Fruit fly (Drosophila melanogaster) whole organism, embryonic: ENCODE results near the gene kirre.

ENCODE experiments used
- Ada2b ChIP-seq: fragments of 200-800 bp; sonication (Bioruptor generic); IDR thresholded peaks from 2 replicates; pipeline ENCODE4 v1.3.6; 2022; ENCODE audit warnings: missing biosample characterization, missing genetic modification characterization
- Atf3 ChIP-seq: fragments of 200-800 bp; sonication (Bioruptor generic); optimal IDR thresholded peaks from 3 replicates; lab custom pipeline; 2016; ENCODE audit warnings: missing biosample characterization, missing genetic modification characterization
- Atf6 ChIP-seq: fragments of 200-800 bp; sonication (Bioruptor generic); IDR thresholded peaks from 2 replicates; pipeline ENCODE4 v1.3.6; 2022; ENCODE audit warnings: missing biosample characterization, missing genetic modification characterization
- Awh ChIP-seq: fragments of 200-800 bp; sonication (Bioruptor generic); IDR thresholded peaks from 2 replicates; pipeline ENCODE4, ENCODE4 v1.3.6; 2022; ENCODE audit warnings: missing biosample characterization, missing genetic modification characterization
- CG10209 ChIP-seq: fragments of 200-800 bp; sonication (Bioruptor generic); optimal IDR thresholded peaks from 3 replicates; lab custom pipeline; 2017; ENCODE audit warnings: missing biosample characterization, mild to moderate bottlenecking, missing genetic modification characterization, missing genetic modification reagents
- CG10366 ChIP-seq: fragments of 200-800 bp; sonication (Bioruptor generic); IDR thresholded peaks from 2 replicates; pipeline ENCODE4 v1.3.6; 2022; ENCODE audit warnings: missing biosample characterization, missing genetic modification characterization
- CG12391 ChIP-seq: fragments of 200-800 bp; sonication (Bioruptor generic); optimal IDR thresholded peaks from 3 replicates; lab custom pipeline; 2018; ENCODE audit warnings: missing biosample characterization, mild to moderate bottlenecking, missing genetic modification characterization, moderate library complexity
- CG14014 ChIP-seq: fragments of 200-800 bp; sonication (Bioruptor generic); IDR thresholded peaks from 2 replicates; pipeline ENCODE4 v1.3.6; 2022; ENCODE audit warnings: missing biosample characterization, missing genetic modification characterization
- CG15011 ChIP-seq: fragments of 200-800 bp; sonication (Bioruptor generic); optimal IDR thresholded peaks from 3 replicates; lab custom pipeline; 2018; ENCODE audit warnings: missing biosample characterization, mild to moderate bottlenecking, missing genetic modification characterization
- CG15269 ChIP-seq: fragments of 200-800 bp; sonication (Bioruptor generic); optimal IDR thresholded peaks from 2 replicates; lab custom pipeline; 2018; ENCODE audit warnings: missing biosample characterization, mild to moderate bottlenecking, missing genetic modification characterization, moderate library complexity
- CG17361 ChIP-seq: fragments of 200-800 bp; sonication (Bioruptor generic); IDR thresholded peaks from 3 replicates; pipeline ENCODE4 v1.3.6; 2022; ENCODE audit warnings: missing biosample characterization, missing genetic modification characterization
- CG18262 ChIP-seq: fragments of 200-800 bp; optimal IDR thresholded peaks from 3 replicates; lab custom pipeline; 2019; ENCODE audit warnings: missing biosample characterization, mild to moderate bottlenecking, missing genetic modification characterization, moderate library complexity
- CG18476 ChIP-seq: fragments of 200-800 bp; sonication (Bioruptor generic); optimal IDR thresholded peaks from 2 replicates; lab custom pipeline; 2016; ENCODE audit warnings: missing biosample characterization, mild to moderate bottlenecking, missing genetic modification characterization
- CG2199 ChIP-seq: fragments of 200-800 bp; sonication (Bioruptor generic); IDR thresholded peaks from 3 replicates; pipeline ENCODE4 v1.3.6; 2022; ENCODE audit warnings: missing biosample characterization, missing genetic modification characterization
- CG3838 ChIP-seq: fragments of 200-800 bp; sonication (Bioruptor generic); optimal IDR thresholded peaks from 3 replicates; lab custom pipeline; 2016; ENCODE audit warnings: missing biosample characterization, missing genetic modification characterization
- CG3847 ChIP-seq: fragments of 200-800 bp; sonication (Bioruptor generic); IDR thresholded peaks from 2 replicates; pipeline ENCODE4 v1.3.6; 2022; ENCODE audit warnings: missing biosample characterization, missing genetic modification characterization
- CG4820 ChIP-seq: fragments of 200-800 bp; sonication (Bioruptor generic); optimal IDR thresholded peaks from 3 replicates; lab custom pipeline; 2016; ENCODE audit warnings: missing biosample characterization, missing genetic modification characterization
- CG6272 ChIP-seq: fragments of 200-800 bp; sonication (Bioruptor generic); IDR thresholded peaks from 2 replicates; pipeline ENCODE4 v1.3.6; 2022; ENCODE audit warnings: missing biosample characterization, missing genetic modification characterization
- CG7357 ChIP-seq: fragments of 200-800 bp; sonication (Bioruptor generic); IDR thresholded peaks from 3 replicates; pipeline ENCODE4 v1.3.6; 2022; ENCODE audit warnings: missing biosample characterization, missing genetic modification characterization
- CG9932 ChIP-seq: fragments of 200-800 bp; sonication (Bioruptor generic); IDR thresholded peaks from 2 replicates; pipeline ENCODE4 v1.3.6; 2022; ENCODE audit warnings: missing biosample characterization, missing genetic modification characterization
- CoRest ChIP-seq: fragments of 200-800 bp; sonication (Bioruptor generic); optimal IDR thresholded peaks from 3 replicates; lab custom pipeline; 2018; ENCODE audit warnings: missing biosample characterization, mild to moderate bottlenecking, missing genetic modification characterization, moderate library complexity
- Gug ChIP-seq: fragments of 200-800 bp; sonication (Bioruptor generic); IDR thresholded peaks from 4 replicates; pipeline ENCODE4 v1.3.6; 2022; ENCODE audit warnings: missing biosample characterization, missing genetic modification characterization
- Hr51 ChIP-seq, 2 experiments: fragments of 200-800 bp; sonication (Bioruptor generic); optimal IDR thresholded peaks; 2 replicates in 1 of 2; 3 replicates in 1 of 2; lab custom pipeline; 2016 to 2018; ENCODE audit warnings: missing biosample characterization in 2 of 2, missing genetic modification characterization in 2 of 2, mild to moderate bottlenecking in 1 of 2, moderate library complexity in 1 of 2
- Max ChIP-seq: fragments of 200-800 bp; sonication (Bioruptor generic); optimal IDR thresholded peaks from 2 replicates; lab custom pipeline; 2016; ENCODE audit warnings: missing biosample characterization, mild to moderate bottlenecking, missing genetic modification characterization
- Meics ChIP-seq: fragments of 200-800 bp; sonication (Bioruptor generic); optimal IDR thresholded peaks from 2 replicates; lab custom pipeline; 2017; ENCODE audit warnings: missing biosample characterization, mild to moderate bottlenecking, missing genetic modification characterization
- Oaz ChIP-seq: fragments of 200-800 bp; sonication (Bioruptor generic); IDR thresholded peaks from 2 replicates; pipeline ENCODE4 v1.3.6; 2022; ENCODE audit warnings: missing biosample characterization, missing genetic modification characterization
- PHDP ChIP-seq: fragments of 200-800 bp; sonication (Bioruptor generic); optimal IDR thresholded peaks from 3 replicates; lab custom pipeline; 2018; ENCODE audit warnings: missing biosample characterization, mild to moderate bottlenecking, missing genetic modification characterization, moderate library complexity
- Sox100B ChIP-seq: fragments of 200-800 bp; sonication (Bioruptor generic); optimal IDR thresholded peaks from 3 replicates; lab custom pipeline; 2018; ENCODE audit warnings: missing biosample characterization, mild to moderate bottlenecking, missing genetic modification characterization
- Tbp ChIP-seq: fragments of >200 bp; optimal IDR thresholded peaks from 2 replicates; lab custom pipeline; 2018; ENCODE audit warnings: missing biosample characterization, missing genetic modification characterization
- abd-A ChIP-seq: fragments of 200-800 bp; sonication (Bioruptor generic); optimal IDR thresholded peaks from 3 replicates; lab custom pipeline; 2019; ENCODE audit warnings: missing biosample characterization, mild to moderate bottlenecking, missing genetic modification characterization, moderate library complexity
- ac ChIP-seq: fragments of 200-800 bp; sonication (Bioruptor generic); optimal IDR thresholded peaks from 3 replicates; lab custom pipeline; 2017; ENCODE audit warnings: missing biosample characterization, mild to moderate bottlenecking, missing genetic modification characterization
- ap ChIP-seq: fragments of 200-800 bp; sonication (Bioruptor generic); IDR thresholded peaks from 2 replicates; pipeline ENCODE4 v1.3.6; 2022; ENCODE audit warnings: missing biosample characterization, missing genetic modification characterization
- bcd ChIP-seq: fragments of 200-800 bp; sonication (Bioruptor generic); optimal IDR thresholded peaks from 2 replicates; lab custom pipeline; 2017; ENCODE audit warnings: missing biosample characterization, mild to moderate bottlenecking, missing genetic modification characterization
- cg ChIP-seq: fragments of 200-800 bp; sonication (Bioruptor generic); optimal IDR thresholded peaks from 3 replicates; lab custom pipeline; 2019; ENCODE audit warnings: missing biosample characterization, mild to moderate bottlenecking, missing genetic modification characterization, moderate library complexity
- chinmo ChIP-seq: fragments of 200-800 bp; sonication (Bioruptor generic); IDR thresholded peaks from 4 replicates; pipeline ENCODE4 v1.3.6; 2022; ENCODE audit warnings: missing biosample characterization, missing genetic modification characterization; ENCODE audit not compliant: partially characterized antibody
- cwo ChIP-seq: fragments of 200-800 bp; sonication (Bioruptor generic); optimal IDR thresholded peaks from 3 replicates; lab custom pipeline; 2017; ENCODE audit warnings: missing biosample characterization, missing genetic modification characterization, mild to moderate bottlenecking, moderate library complexity, missing genetic modification reagents
- dati ChIP-seq: fragments of 200-800 bp; sonication (Bioruptor generic); IDR thresholded peaks from 2 replicates; pipeline ENCODE4 v1.3.6; 2022; ENCODE audit warnings: missing biosample characterization, missing genetic modification characterization
- ham ChIP-seq: fragments of 200-800 bp; sonication (Bioruptor generic); IDR thresholded peaks from 2 replicates; pipeline ENCODE4 v1.3.6; 2022; ENCODE audit warnings: missing biosample characterization, missing genetic modification characterization
- her ChIP-seq: fragments of 200-800 bp; sonication (Bioruptor generic); optimal IDR thresholded peaks from 2 replicates; lab custom pipeline; 2016; ENCODE audit warnings: missing biosample characterization, missing genetic modification characterization
- jumu ChIP-seq: fragments of 200-800 bp; sonication (Bioruptor generic); optimal IDR thresholded peaks from 3 replicates; lab custom pipeline; 2016; ENCODE audit warnings: missing biosample characterization, missing genetic modification characterization
- oc ChIP-seq: fragments of 200-800 bp; sonication (Bioruptor generic); optimal IDR thresholded peaks from 2 replicates; lab custom pipeline; 2018; ENCODE audit warnings: missing biosample characterization, mild to moderate bottlenecking, missing genetic modification characterization, moderate library complexity
- org-1 ChIP-seq: fragments of 200-800 bp; sonication (Bioruptor generic); optimal IDR thresholded peaks from 2 replicates; lab custom pipeline; 2017; ENCODE audit warnings: missing biosample characterization, missing genetic modification characterization
- salm ChIP-seq: fragments of 200-800 bp; sonication (Bioruptor generic); optimal IDR thresholded peaks from 2 replicates; lab custom pipeline; 2018; ENCODE audit warnings: missing biosample characterization, mild to moderate bottlenecking, missing genetic modification characterization
- sd ChIP-seq: fragments of 200-800 bp; sonication (Bioruptor generic); optimal IDR thresholded peaks from 3 replicates; lab custom pipeline; 2018; ENCODE audit warnings: missing biosample characterization, mild to moderate bottlenecking, missing genetic modification characterization, moderate library complexity
- slou ChIP-seq: fragments of 200-800 bp; sonication (Bioruptor generic); optimal IDR thresholded peaks from 3 replicates; lab custom pipeline; 2016; ENCODE audit warnings: missing biosample characterization, missing genetic modification characterization
- toy ChIP-seq: fragments of 200-800 bp; sonication (Bioruptor generic); IDR thresholded peaks from 2 replicates; pipeline ENCODE4 v1.3.6; 2022; ENCODE audit warnings: missing biosample characterization, missing genetic modification characterization
- trh ChIP-seq: fragments of 200-800 bp; sonication (Bioruptor generic); optimal IDR thresholded peaks from 2 replicates; lab custom pipeline; 2016; ENCODE audit warnings: missing biosample characterization, missing genetic modification characterization
- tx ChIP-seq: fragments of 200-800 bp; sonication (Bioruptor generic); optimal IDR thresholded peaks from 2 replicates; lab custom pipeline; 2016; ENCODE audit warnings: missing biosample characterization, missing genetic modification characterization
- vvl ChIP-seq: fragments of 200-800 bp; sonication (Bioruptor generic); IDR thresholded peaks from 2 replicates; pipeline ENCODE4 v1.3.6; 2022; ENCODE audit warnings: missing biosample characterization, missing genetic modification characterization
- zen2 ChIP-seq: fragments of 200-800 bp; sonication (Bioruptor generic); IDR thresholded peaks from 3 replicates; pipeline ENCODE4 v1.3.6; 2022; ENCODE audit warnings: missing biosample characterization, missing genetic modification characterization; ENCODE audit not compliant: partially characterized antibody
- zfh1 ChIP-seq: fragments of 200-800 bp; sonication (Bioruptor generic); IDR thresholded peaks from 3 replicates; pipeline ENCODE4 v1.3.6; 2022; ENCODE audit warnings: missing biosample characterization, missing genetic modification characterization

Gene kirre

DNA sequence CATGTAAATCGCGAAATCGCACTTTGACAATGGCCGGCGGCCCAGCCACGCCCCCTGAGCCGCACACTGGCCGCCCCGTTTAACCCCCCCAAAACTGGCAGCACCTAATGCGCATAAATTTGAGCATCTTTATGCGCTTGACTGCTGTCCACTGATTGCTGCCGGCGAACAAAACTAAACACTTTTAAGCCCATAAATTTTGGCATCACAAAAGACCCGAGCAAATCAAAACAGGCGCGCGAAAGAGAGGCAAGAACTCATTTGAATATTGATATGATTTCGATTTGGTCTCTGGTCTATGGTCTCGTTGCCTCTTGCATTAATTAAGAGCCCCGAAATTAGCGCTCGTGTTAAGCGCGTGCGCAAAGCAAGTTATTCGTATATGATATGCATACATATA is 262.0 kb downstream of the kirre start:
- TF ChIP-seq Tbp (GFP tag; lab: Kevin White, UChicago), result no peak
- no peak for TF ChIP-seq dati (GFP tag; lab: Robert Waterston, UW)
- TF ChIP-seq chinmo (GFP tag; lab: Robert Waterston, UW), result peak; percentile 73; the same call in 2 of the 4 replicates
- peak; percentile 27 for TF ChIP-seq CG15269
- no peak for TF ChIP-seq Atf3 (GFP tag; lab: Kevin White, UChicago)
- no peak for TF ChIP-seq Hr51 (GFP tag; optimal IDR thresholded peaks at IDR 0.05; lab: Kevin White, UChicago)
- peak; percentile 1 for TF ChIP-seq sd (tag; lab: Kevin White, UChicago)
- peak; percentile 88 for TF ChIP-seq abd-A (tag; lab: Kevin White, UChicago)
- peak; percentile 90 for TF ChIP-seq vvl
- no peak for TF ChIP-seq salm
- TF ChIP-seq cg (GFP tag; lab: Kevin White, UChicago), result no peak
- TF ChIP-seq cwo (GFP tag; lab: Kevin White, UChicago), result peak; percentile 26
- TF ChIP-seq CG14014, result no peak
- peak; percentile 73 for TF ChIP-seq Awh (GFP tag; lab: Robert Waterston, UW)
- peak; percentile 80 for TF ChIP-seq oc (tag; lab: Kevin White, UChicago)
- no peak for TF ChIP-seq toy (GFP tag; lab: Robert Waterston, UW)
- TF ChIP-seq CoRest (tag; lab: Kevin White, UChicago), result no peak

DNA sequence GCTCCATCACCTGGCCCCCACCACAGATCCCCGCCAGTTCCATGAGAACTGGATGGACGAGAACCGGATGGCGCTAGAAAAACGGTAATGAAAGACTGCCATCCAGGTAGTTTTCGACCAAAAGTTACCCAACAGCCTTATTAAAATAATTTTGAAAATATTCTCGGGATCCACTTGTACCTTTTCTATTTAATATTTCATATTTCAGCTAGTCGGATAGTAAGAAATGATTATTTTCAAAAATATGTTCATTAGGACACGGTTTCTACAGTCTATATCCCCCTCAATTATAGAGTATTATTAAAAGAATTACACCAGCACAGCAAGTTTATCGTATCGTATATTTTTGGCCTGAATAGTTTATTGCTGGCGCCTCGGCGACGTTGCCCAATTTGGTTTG is 265.6 kb downstream of the kirre start:
- TF ChIP-seq CG4820 (no peak), Ada2b (GFP tag; lab: Robert Waterston, UW) (peak; percentile 61), CG3847 (GFP tag; lab: Robert Waterston, UW) (peak; percentile 41), zfh1 (no peak), ham (no peak), CG17361 (GFP tag; lab: Robert Waterston, UW) (0 out of 3 replicates have a peak, but pooled peaks have one; percentile 11), CG12391 (peak; percentile 11), her (GFP tag; lab: Kevin White, UChicago) (no peak), Meics (peak; percentile 39), tx (no peak), Sox100B (GFP tag; lab: Kevin White, UChicago) (no peak), Atf6 (peak; percentile 71), CG7357 (no peak), ap (no peak), jumu (no peak), cwo (GFP tag; lab: Kevin White, UChicago) (peak; percentile 20), CG18262 (tag; lab: Kevin White, UChicago) (peak; percentile 9), CG18476 (GFP tag; lab: Kevin White, UChicago) (no peak), CG3838 (no peak), PHDP (tag; lab: Kevin White, UChicago) (peak; percentile 22), Oaz (GFP tag; lab: Robert Waterston, UW) (no peak), CG10366 (peak; percentile 9; the same call in 1 of the 2 replicates), Gug (GFP tag; lab: Robert Waterston, UW) (no peak), trh (GFP tag; lab: Kevin White, UChicago) (no peak), Max (GFP tag; lab: Kevin White, UChicago) (no peak), CG2199 (no peak), zen2 (GFP tag; lab: Robert Waterston, UW) (no peak), org-1 (GFP tag; lab: Kevin White, UChicago) (no peak), CG15011 (GFP tag; lab: Kevin White, UChicago) (no peak), bcd (peak; percentile 26), slou (GFP tag; lab: Kevin White, UChicago) (no peak), CG9932 (GFP tag; lab: Robert Waterston, UW) (peak; percentile 67), CG6272 (no peak), ac (GFP tag; lab: Kevin White, UChicago) (no peak), CG10209 (GFP tag; lab: Kevin White, UChicago) (peak; percentile 13)
